Worm (Caenorhabditis elegans) whole organism, L3 larva: ENCODE results near the gene dhhc-5.

ENCODE experiments used
- nhr-12 ChIP-seq: fragments of 150-350 bp; optimal IDR thresholded peaks from 2 replicates; lab custom pipeline; 2014; ENCODE audit warnings: missing biosample characterization, missing genetic modification characterization
- ztf-11 ChIP-seq: fragments of 150-350 bp; optimal IDR thresholded peaks from 2 replicates; lab custom pipeline; 2014; ENCODE audit warnings: missing biosample characterization, missing genetic modification characterization
- ztf-4 ChIP-seq: fragments of 150-350 bp; optimal IDR thresholded peaks from 2 replicates; lab custom pipeline; 2014; ENCODE audit warnings: missing biosample characterization, missing genetic modification characterization

ce11 chrIII:6822790-6823189 is 26.1 kb downstream of the dhhc-5 start:
- no peak for TF ChIP-seq nhr-12
- no peak for TF ChIP-seq ztf-4 (tag; lab: Kevin White, UChicago)
- no peak for TF ChIP-seq ztf-11 (tag; lab: Kevin White, UChicago)
